Worm (Caenorhabditis elegans) whole organism, L4 larva: ENCODE data around the gene C24B9.3.
A peak's percentile ranks its signal among the peaks of the same experiment; 100 is the strongest.

ENCODE experiments used
- F37D6.2 ChIP-seq: sonication (generic microtip); optimal IDR thresholded peaks from 2 replicates; lab custom pipeline; 2016; ENCODE audit warnings: mild to moderate bottlenecking, missing genetic modification characterization, missing compliant biosample characterization
- F49E8.2 ChIP-seq: sonication (generic microtip); optimal IDR thresholded peaks from 2 replicates; lab custom pipeline; 2016; ENCODE audit warnings: missing compliant biosample characterization, mild to moderate bottlenecking, missing genetic modification characterization, borderline replicate concordance
- Y75B8A.6 ChIP-seq: fragments of 200-800 bp; sonication (Bioruptor generic); IDR thresholded peaks from 2 replicates; pipeline ENCODE4 v1.3.6; 2022; ENCODE audit warnings: missing genetic modification reagents, missing genetic modification characterization, missing compliant biosample characterization
- ama-1 ChIP-seq: fragments of 150-350 bp; optimal IDR thresholded peaks from 2 replicates; lab custom pipeline; 2014; ENCODE audit warnings: inconsistent platforms, mixed read lengths
- ceh-44 ChIP-seq: fragments of 200-800 bp; sonication (Bioruptor generic); IDR thresholded peaks from 2 replicates; pipeline ENCODE4 v1.3.6; 2022; ENCODE audit warnings: missing genetic modification reagents, missing genetic modification characterization, missing compliant biosample characterization
- dmd-9 ChIP-seq: fragments of 200-800 bp; sonication (Bioruptor generic); IDR thresholded peaks from 2 replicates; pipeline ENCODE4 v1.3.6; 2022; ENCODE audit warnings: missing genetic modification reagents, missing genetic modification characterization, missing compliant biosample characterization
- dpl-1 ChIP-seq: fragments of 150-350 bp; optimal IDR thresholded peaks from 2 replicates; lab custom pipeline; 2014; ENCODE audit warnings: missing biosample characterization, missing genetic modification reagents, missing genetic modification characterization
- fos-1 ChIP-seq: fragments of 150-350 bp; optimal IDR thresholded peaks from 2 replicates; lab custom pipeline; 2014; ENCODE audit warnings: missing biosample characterization, missing genetic modification characterization
- nhr-237 ChIP-seq: sonication (generic microtip); optimal IDR thresholded peaks from 2 replicates; lab custom pipeline; 2017; ENCODE audit warnings: missing biosample characterization, missing genetic modification characterization
- unc-130 ChIP-seq: sonication (generic microtip); optimal IDR thresholded peaks from 2 replicates; lab custom pipeline; 2016; ENCODE audit warnings: missing genetic modification reagents, missing genetic modification characterization, missing compliant biosample characterization

DNA sequence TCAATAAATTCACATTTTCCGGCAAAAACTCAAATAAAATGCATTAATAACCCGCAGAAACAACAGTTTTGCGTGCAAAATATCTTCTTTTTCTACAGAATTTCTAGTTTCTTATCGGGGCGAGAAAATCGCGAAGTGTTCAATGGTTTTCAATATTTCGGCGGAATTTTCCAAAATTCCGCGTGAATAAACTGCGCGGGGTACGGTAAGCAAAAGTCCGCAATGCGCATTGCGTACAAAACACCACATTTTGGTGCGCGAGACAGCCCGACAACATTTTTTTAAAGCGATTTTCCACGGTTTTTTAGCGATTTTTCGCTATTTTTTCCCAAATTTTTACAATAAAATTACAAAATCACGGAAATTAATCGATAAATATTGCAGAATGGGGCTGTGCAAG is 17.0 kb downstream of the C24B9.3 start, which contains the start of gene Y45G12B.2:
- TF ChIP-seq F37D6.2 (tag; lab: Kevin White, UChicago) (no peak), ceh-44 (GFP tag; lab: Robert Waterston, UW) (no peak), ama-1 (lab: Kevin White, UChicago) (peak; percentile 55), fos-1 (tag; lab: Kevin White, UChicago) (no peak), unc-130 (GFP tag; lab: Kevin White, UChicago) (peak; percentile 11), Y75B8A.6 (GFP tag; lab: Robert Waterston, UW) (no peak), dpl-1 (GFP tag; lab: Kevin White, UChicago) (peak; percentile 72), dmd-9 (GFP tag; lab: Robert Waterston, UW) (no peak), nhr-237 (no peak), F49E8.2 (tag; lab: Kevin White, UChicago) (peak; percentile 17)
